Worm (Caenorhabditis elegans) whole organism, L4 larva: ENCODE measurements around the gene C42D8.1.

ENCODE experiments used
- lin-38 ChIP-seq: fragments of 200-800 bp; sonication (Bioruptor generic); IDR thresholded peaks from 2 replicates; pipeline ENCODE4 v1.3.6; 2022; ENCODE audit warnings: missing genetic modification reagents, missing genetic modification characterization, missing compliant biosample characterization
- tra-1 ChIP-seq: fragments of 200-800 bp; sonication (Bioruptor generic); IDR thresholded peaks from 2 replicates; pipeline ENCODE4 v1.3.6; 2022; ENCODE audit warnings: missing genetic modification reagents, missing genetic modification characterization, missing compliant biosample characterization

DNA sequence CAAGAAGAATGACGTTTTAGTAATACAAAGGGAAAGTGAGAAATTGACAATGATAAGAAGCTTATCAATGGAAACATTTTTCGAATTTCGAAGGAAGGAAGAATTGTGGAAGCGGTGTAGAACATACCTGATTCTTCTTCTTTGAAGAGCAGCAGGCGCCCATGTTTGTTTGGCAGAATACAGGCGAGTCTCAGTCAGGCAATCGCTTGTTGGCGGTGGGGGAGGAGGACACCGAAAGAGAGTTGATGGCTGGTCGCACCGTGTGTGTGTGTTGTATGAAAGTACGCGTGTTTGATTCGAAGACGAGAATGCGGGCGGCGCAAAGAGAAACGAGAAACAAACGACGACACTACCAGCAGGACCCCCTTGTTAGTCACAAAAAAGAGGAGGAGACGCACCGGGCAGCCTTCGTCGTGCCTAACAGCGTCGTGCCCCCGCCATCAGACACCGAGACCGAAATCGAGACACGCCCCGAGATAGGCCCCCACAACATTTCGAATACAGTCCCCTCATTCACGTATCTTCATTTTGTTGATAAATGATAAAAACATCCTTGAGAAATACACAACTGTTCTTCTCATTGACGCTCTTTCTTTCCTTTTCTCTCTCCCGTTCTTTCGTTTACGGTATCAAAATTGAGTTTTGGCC, 31.5 kb upstream of the C42D8.1 start, which contains the start of gene cal-5:
- TF ChIP-seq tra-1 (GFP tag; lab: Robert Waterston, UW) (no peak), lin-38 (GFP tag; lab: Robert Waterston, UW) (no peak)
